Worm (Caenorhabditis elegans): Measurements from ENCODE around the gene C33A11.2.

Gene C33A11.2

ce11 chrX:15382914-15383313, 17.1 kb downstream of the C33A11.2 start:
- no peak for TF ChIP-seq ztf-11 (tag; optimal IDR thresholded peaks at IDR 0.05)
- peak; percentile 60 for TF ChIP-seq nhr-129 (tag; optimal IDR thresholded peaks at IDR 0.05)
- no peak for TF ChIP-seq nhr-237 (tag; optimal IDR thresholded peaks at IDR 0.05)
- TF ChIP-seq nhr-21 (tag; optimal IDR thresholded peaks at IDR 0.05): no peak
- TF ChIP-seq nhr-77 (tag; optimal IDR thresholded peaks at IDR 0.05): no peak
- no peak for TF ChIP-seq peb-1 (tag; optimal IDR thresholded peaks at IDR 0.05)
- TF ChIP-seq dmd-4 (tag; optimal IDR thresholded peaks at IDR 0.05): no peak
- no peak for TF ChIP-seq ZK546.5 (tag; optimal IDR thresholded peaks at IDR 0.05)
- no peak for TF ChIP-seq zag-1 (tag; optimal IDR thresholded peaks at IDR 0.05)
- no peak for TF ChIP-seq skn-1 (tag; optimal IDR thresholded peaks at IDR 0.05)
- TF ChIP-seq fos-1 (tag; optimal IDR thresholded peaks at IDR 0.05): peak; percentile 46
- TF ChIP-seq sma-9 (GFP tag; optimal IDR thresholded peaks at IDR 0.05): peak; percentile 50
- no peak for TF ChIP-seq sma-9 (tag; optimal IDR thresholded peaks at IDR 0.05)
- TF ChIP-seq ztf-1 (GFP tag; conservative IDR thresholded peaks at IDR 0.05): no peak
- no peak for TF ChIP-seq alr-1 (tag; optimal IDR thresholded peaks at IDR 0.05)
- TF ChIP-seq unc-62 (GFP tag; optimal IDR thresholded peaks at IDR 0.05): no peak
- TF ChIP-seq unc-39 (tag; optimal IDR thresholded peaks at IDR 0.05): no peak
- no peak for TF ChIP-seq R02D3.7 (tag; optimal IDR thresholded peaks at IDR 0.05)
- no peak for TF ChIP-seq sem-4 (tag; optimal IDR thresholded peaks at IDR 0.05)
- TF ChIP-seq nhr-6 (tag; optimal IDR thresholded peaks at IDR 0.05): no peak
- TF ChIP-seq ztf-4 (tag; optimal IDR thresholded peaks at IDR 0.05): no peak

- no peak for TF ChIP-seq ceh-82 (tag; optimal IDR thresholded peaks at IDR 0.05)
- TF ChIP-seq alr-1 (tag; optimal IDR thresholded peaks at IDR 0.05): no peak
- no peak for TF ChIP-seq nhr-6 (tag; optimal IDR thresholded peaks at IDR 0.05)
- no peak for TF ChIP-seq elt-3 (tag; optimal IDR thresholded peaks at IDR 0.05)
- TF ChIP-seq nhr-21 (tag; optimal IDR thresholded peaks at IDR 0.05): peak; percentile 39
- TF ChIP-seq R02D3.7 (tag; optimal IDR thresholded peaks at IDR 0.05): no peak
- peak; percentile 53 for TF ChIP-seq sma-9 (GFP tag; optimal IDR thresholded peaks at IDR 0.05)
- TF ChIP-seq sma-9 (tag; optimal IDR thresholded peaks at IDR 0.05): no peak
- TF ChIP-seq F13H6.1 (tag; optimal IDR thresholded peaks at IDR 0.05): no peak
- no peak for TF ChIP-seq aly-2 (tag; optimal IDR thresholded peaks at IDR 0.05)
- TF ChIP-seq snpc-4 (tag; optimal IDR thresholded peaks at IDR 0.05): no peak
- no peak for TF ChIP-seq ztf-1 (GFP tag; conservative IDR thresholded peaks at IDR 0.05)
- no peak for TF ChIP-seq fos-1 (tag; optimal IDR thresholded peaks at IDR 0.05)
- TF ChIP-seq nhr-11 (tag; optimal IDR thresholded peaks at IDR 0.05): no peak
- TF ChIP-seq skn-1 (tag; optimal IDR thresholded peaks at IDR 0.05): no peak
- no peak for TF ChIP-seq ceh-16 (tag; optimal IDR thresholded peaks at IDR 0.05)
- no peak for TF ChIP-seq dmd-4 (tag; optimal IDR thresholded peaks at IDR 0.05)
- no peak for TF ChIP-seq unc-39 (tag; optimal IDR thresholded peaks at IDR 0.05)
- no peak for TF ChIP-seq peb-1 (tag; optimal IDR thresholded peaks at IDR 0.05)
- no peak for TF ChIP-seq gmeb-1 (tag; optimal IDR thresholded peaks at IDR 0.05)
- TF ChIP-seq egl-27 (tag; optimal IDR thresholded peaks at IDR 0.05): no peak
- no peak for TF ChIP-seq mbf-1 (tag; optimal IDR thresholded peaks at IDR 0.05)
- peak in 1 of 2 experiments; percentile 13 for TF ChIP-seq mdl-1 (tag; optimal IDR thresholded peaks at IDR 0.05)
- peak; percentile 30 for TF ChIP-seq blmp-1 (tag; optimal IDR thresholded peaks at IDR 0.05; ENCODE audit: insufficient read depth)
- no peak for TF ChIP-seq ztf-11 (tag; optimal IDR thresholded peaks at IDR 0.05)
- TF ChIP-seq ztf-4 (tag; optimal IDR thresholded peaks at IDR 0.05): no peak
- TF ChIP-seq nhr-23 (tag; optimal IDR thresholded peaks at IDR 0.05): no peak
- no peak for TF ChIP-seq nhr-25 (tag; optimal IDR thresholded peaks at IDR 0.05)
- no peak for TF ChIP-seq lsy-2 (tag; optimal IDR thresholded peaks at IDR 0.05)
Measured at ce11 chrX:15384090-15384624, 18.4 kb downstream of the C33A11.2 start.

DNA sequence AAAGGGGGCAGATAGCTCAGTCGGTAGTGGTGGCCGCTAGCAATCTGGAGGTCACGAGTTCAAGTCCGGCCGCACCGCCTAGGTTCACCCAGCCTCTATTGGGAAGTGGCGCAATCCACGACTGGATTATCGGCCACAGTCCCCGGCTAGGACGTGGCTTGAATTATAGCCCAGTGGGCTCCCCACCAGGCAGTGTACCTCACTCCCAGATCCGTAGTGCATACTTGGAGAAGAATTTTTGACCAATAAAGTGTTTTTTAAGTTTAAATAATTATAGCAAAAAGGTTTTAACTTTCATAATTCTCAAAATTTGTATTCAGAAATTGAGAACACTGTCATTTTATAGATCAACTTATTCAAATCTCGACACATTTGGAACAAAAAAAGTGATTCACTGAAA, 19.6 kb downstream of the C33A11.2 start:
- no peak for TF ChIP-seq nhr-25 (tag; optimal IDR thresholded peaks at IDR 0.05)
- TF ChIP-seq gmeb-1 (tag; optimal IDR thresholded peaks at IDR 0.05): no peak
- no peak for TF ChIP-seq lin-39 (tag; optimal IDR thresholded peaks at IDR 0.05)
- TF ChIP-seq sma-9 (GFP tag; optimal IDR thresholded peaks at IDR 0.05): no peak
- TF ChIP-seq sma-9 (tag; optimal IDR thresholded peaks at IDR 0.05): no peak
- no peak for TF ChIP-seq lin-13 (GFP tag; optimal IDR thresholded peaks at IDR 0.05)
- no peak for TF ChIP-seq mdl-1 (tag; optimal IDR thresholded peaks at IDR 0.05)
- TF ChIP-seq nhr-12 (tag; optimal IDR thresholded peaks at IDR 0.05): no peak
- no peak for TF ChIP-seq elt-1 (tag; optimal IDR thresholded peaks at IDR 0.05)
- no peak for TF ChIP-seq sem-4 (tag; optimal IDR thresholded peaks at IDR 0.05)
- no peak for TF ChIP-seq elt-3 (tag; optimal IDR thresholded peaks at IDR 0.05)
- no peak for TF ChIP-seq crh-2 (tag; optimal IDR thresholded peaks at IDR 0.05)
- no peak for TF ChIP-seq nhr-77 (tag; optimal IDR thresholded peaks at IDR 0.05)
- TF ChIP-seq nhr-10 (tag; optimal IDR thresholded peaks at IDR 0.05): no peak
- TF ChIP-seq mbf-1 (tag; optimal IDR thresholded peaks at IDR 0.05): no peak
- no peak for TF ChIP-seq fos-1 (tag; optimal IDR thresholded peaks at IDR 0.05)
- no peak for TF ChIP-seq zag-1 (tag; optimal IDR thresholded peaks at IDR 0.05)
- TF ChIP-seq ceh-16 (tag; optimal IDR thresholded peaks at IDR 0.05): no peak
- no peak for TF ChIP-seq dmd-4 (tag; optimal IDR thresholded peaks at IDR 0.05)

All from whole organism, L2 larva.